Worm (Caenorhabditis elegans) whole organism, L4 larva: ENCODE data around the gene C55C3.6.

Experiments
- D1046.2 ChIP-seq: fragments of 200-800 bp; sonication (Bioruptor generic); IDR thresholded peaks from 2 replicates; pipeline ENCODE4 v1.3.6; 2022; ENCODE audit warnings: missing genetic modification characterization, missing compliant biosample characterization
- F37D6.2 ChIP-seq: sonication (generic microtip); optimal IDR thresholded peaks from 2 replicates; lab custom pipeline; 2016; ENCODE audit warnings: mild to moderate bottlenecking, missing genetic modification characterization, missing compliant biosample characterization
- F44E2.7 ChIP-seq: fragments of 200-800 bp; sonication (Bioruptor generic); IDR thresholded peaks from 2 replicates; pipeline ENCODE4 v2.1.2; 2022; ENCODE audit warnings: missing genetic modification characterization, missing compliant biosample characterization
- F49E8.2 ChIP-seq: sonication (generic microtip); optimal IDR thresholded peaks from 2 replicates; lab custom pipeline; 2016; ENCODE audit warnings: missing compliant biosample characterization, mild to moderate bottlenecking, missing genetic modification characterization, borderline replicate concordance
- R02D3.7 ChIP-seq: fragments of 150-350 bp; sonication (generic microtip); optimal IDR thresholded peaks from 3 replicates; lab custom pipeline; 2014; ENCODE audit warnings: missing biosample characterization, missing genetic modification characterization
- Y48G9A.11 ChIP-seq: fragments of 200-800 bp; sonication (Bioruptor generic); IDR thresholded peaks from 2 replicates; pipeline ENCODE4 v1.3.6; 2022; ENCODE audit warnings: missing genetic modification reagents, missing genetic modification characterization, missing compliant biosample characterization
- ama-1 ChIP-seq: fragments of 150-350 bp; optimal IDR thresholded peaks from 2 replicates; lab custom pipeline; 2014; ENCODE audit warnings: inconsistent platforms, mixed read lengths
- ceh-28 ChIP-seq: fragments of 150-350 bp; optimal IDR thresholded peaks from 2 replicates; lab custom pipeline; 2014; ENCODE audit warnings: missing biosample characterization, missing genetic modification reagents, missing genetic modification characterization
- ceh-32 ChIP-seq: sonication (generic microtip); optimal IDR thresholded peaks from 2 replicates; lab custom pipeline; 2016; ENCODE audit warnings: mild to moderate bottlenecking, missing genetic modification characterization, missing compliant biosample characterization; ENCODE audit not compliant: poor library complexity
- ceh-44 ChIP-seq: fragments of 200-800 bp; sonication (Bioruptor generic); IDR thresholded peaks from 2 replicates; pipeline ENCODE4 v1.3.6; 2022; ENCODE audit warnings: missing genetic modification reagents, missing genetic modification characterization, missing compliant biosample characterization
- ceh-82 ChIP-seq: sonication (generic microtip); optimal IDR thresholded peaks from 2 replicates; lab custom pipeline; 2017; ENCODE audit warnings: missing biosample characterization, missing genetic modification characterization
- ces-1 ChIP-seq: fragments of 150-350 bp; sonication (generic microtip); optimal IDR thresholded peaks from 4 replicates; lab custom pipeline; 2014; ENCODE audit warnings: missing biosample characterization, missing genetic modification reagents, missing genetic modification characterization
- ctbp-1 ChIP-seq: fragments of 200-800 bp; sonication (Bioruptor generic); IDR thresholded peaks from 2 replicates; pipeline ENCODE4 v1.3.6; 2022; ENCODE audit warnings: missing genetic modification reagents, missing genetic modification characterization, missing compliant biosample characterization
- daf-12 ChIP-seq: fragments of 150-350 bp; optimal IDR thresholded peaks from 2 replicates; lab custom pipeline; 2014; ENCODE audit warnings: missing biosample characterization, missing genetic modification reagents, missing genetic modification characterization
- daf-16 ChIP-seq, 3 experiments: sonication (generic microtip); optimal IDR thresholded peaks; 2 replicates each; lab custom pipeline; 2016 to 2017; ENCODE audit warnings: missing genetic modification characterization in 3 of 3, missing genetic modification reagents in 3 of 3, mild to moderate bottlenecking in 2 of 3, missing compliant biosample characterization in 2 of 3, missing biosample characterization in 1 of 3, moderate library complexity in 1 of 3
- dmd-8 ChIP-seq: fragments of 200-800 bp; sonication (Bioruptor generic); IDR thresholded peaks from 2 replicates; pipeline ENCODE4 v1.3.6; 2022; ENCODE audit warnings: missing genetic modification characterization, missing compliant biosample characterization
- dmd-9 ChIP-seq: fragments of 200-800 bp; sonication (Bioruptor generic); IDR thresholded peaks from 2 replicates; pipeline ENCODE4 v1.3.6; 2022; ENCODE audit warnings: missing genetic modification reagents, missing genetic modification characterization, missing compliant biosample characterization
- duxl-1 ChIP-seq: sonication (generic microtip); optimal IDR thresholded peaks from 2 replicates; lab custom pipeline; 2016; ENCODE audit warnings: mild to moderate bottlenecking, missing genetic modification characterization, moderate library complexity, missing compliant biosample characterization; ENCODE audit not compliant: poor library complexity
- dve-1 ChIP-seq: sonication (generic microtip); optimal IDR thresholded peaks from 2 replicates; lab custom pipeline; 2017; ENCODE audit warnings: antibody characterized with exemption, mild to moderate bottlenecking, missing genetic modification characterization, missing compliant biosample characterization; ENCODE audit not compliant: insufficient read depth
- fkh-10 ChIP-seq: fragments of 150-350 bp; optimal IDR thresholded peaks from 2 replicates; lab custom pipeline; 2014; ENCODE audit warnings: missing biosample characterization, missing genetic modification reagents, missing genetic modification characterization
- hif-1 ChIP-seq, 2 experiments: sonication (generic microtip); optimal IDR thresholded peaks; 2 replicates each; lab custom pipeline; 2016 to 2017; ENCODE audit warnings: missing compliant biosample characterization in 2 of 2, missing genetic modification characterization in 2 of 2, missing genetic modification reagents in 2 of 2, missing genotype in 2 of 2, mild to moderate bottlenecking in 1 of 2
- hlh-11 ChIP-seq: fragments of 200-800 bp; sonication (Bioruptor generic); optimal IDR thresholded peaks from 2 replicates; lab custom pipeline; 2018; ENCODE audit warnings: mild to moderate bottlenecking, missing genetic modification characterization, missing compliant biosample characterization
- hmg-1.1 ChIP-seq: fragments of 200-800 bp; sonication (Bioruptor generic); IDR thresholded peaks from 2 replicates; pipeline ENCODE4 v1.3.6; 2022; ENCODE audit warnings: missing genetic modification reagents, missing genetic modification characterization, missing compliant biosample characterization
- jun-1 ChIP-seq: fragments of 150-350 bp; optimal IDR thresholded peaks from 2 replicates; lab custom pipeline; 2014; ENCODE audit warnings: missing biosample characterization, missing genetic modification reagents, missing genetic modification characterization
- lin-1 ChIP-seq: fragments of 200-800 bp; sonication (Bioruptor generic); IDR thresholded peaks from 2 replicates; pipeline ENCODE4 v1.3.6; 2022; ENCODE audit warnings: missing genetic modification reagents, missing genetic modification characterization, missing compliant biosample characterization
- lin-13 ChIP-seq: fragments of 150-350 bp; optimal IDR thresholded peaks from 2 replicates; lab custom pipeline; 2014; ENCODE audit warnings: missing biosample characterization, missing genetic modification reagents, missing genetic modification characterization
- lin-15B ChIP-seq: fragments of 150-350 bp; sonication (generic microtip); optimal IDR thresholded peaks from 3 replicates; lab custom pipeline; 2014; ENCODE audit warnings: missing biosample characterization, missing genetic modification characterization
- lin-29 ChIP-seq: fragments of 200-800 bp; sonication (Bioruptor generic); IDR thresholded peaks from 2 replicates; pipeline ENCODE4 v1.3.6; 2022; ENCODE audit warnings: missing genetic modification reagents, missing genetic modification characterization, missing compliant biosample characterization
- madf-5 ChIP-seq, 2 experiments: fragments of 200-800 bp; sonication (Bioruptor generic); IDR thresholded peaks; 2 replicates each; pipeline ENCODE4 v1.3.6; 2022; ENCODE audit warnings: missing compliant biosample characterization in 2 of 2, missing genetic modification characterization in 2 of 2
- mdl-1 ChIP-seq, 2 experiments: fragments of 150-350 bp in 1 of 2; sonication (generic microtip) in 1 of 2; optimal IDR thresholded peaks; 2 replicates each; lab custom pipeline; 2014 to 2017; ENCODE audit warnings: missing biosample characterization in 2 of 2, missing genetic modification characterization in 2 of 2
- mes-2 ChIP-seq: sonication (generic microtip); optimal IDR thresholded peaks from 2 replicates; lab custom pipeline; 2016; ENCODE audit warnings: missing genotype, mild to moderate bottlenecking, missing genetic modification characterization, missing compliant biosample characterization; ENCODE audit not compliant: poor library complexity, severe bottlenecking
- mxl-2 ChIP-seq: fragments of 200-800 bp; sonication (Bioruptor generic); conservative IDR thresholded peaks from 2 replicates; pipeline ENCODE4 v1.3.6; 2022; ENCODE audit warnings: missing genetic modification reagents, missing genetic modification characterization, missing compliant biosample characterization
- mxl-3 ChIP-seq: fragments of 200-800 bp; sonication (Bioruptor generic); optimal IDR thresholded peaks from 2 replicates; lab custom pipeline; 2018; ENCODE audit warnings: mild to moderate bottlenecking, missing genetic modification characterization, missing compliant biosample characterization
- nhr-10 ChIP-seq: fragments of 150-350 bp; optimal IDR thresholded peaks from 2 replicates; lab custom pipeline; 2014; ENCODE audit warnings: missing biosample characterization, missing genetic modification characterization
- nhr-25 ChIP-seq: sonication (generic microtip); optimal IDR thresholded peaks from 2 replicates; lab custom pipeline; 2017; ENCODE audit warnings: missing genetic modification characterization, mild to moderate bottlenecking, missing compliant biosample characterization, antibody characterized with exemption, moderate library complexity, borderline replicate concordance; ENCODE audit not compliant: insufficient read depth
- nhr-28 ChIP-seq: fragments of 150-350 bp; optimal IDR thresholded peaks from 2 replicates; lab custom pipeline; 2014; ENCODE audit warnings: missing biosample characterization, missing genetic modification characterization
- nhr-41 ChIP-seq: fragments of 200-800 bp; sonication (Bioruptor generic); IDR thresholded peaks from 2 replicates; pipeline ENCODE4 v1.3.6; 2022; ENCODE audit warnings: missing genetic modification reagents, missing genetic modification characterization, missing compliant biosample characterization
- nhr-48 ChIP-seq: sonication (generic microtip); optimal IDR thresholded peaks from 2 replicates; lab custom pipeline; 2016; ENCODE audit warnings: mild to moderate bottlenecking, missing genetic modification characterization, missing compliant biosample characterization
- nhr-77 ChIP-seq: fragments of 150-350 bp; optimal IDR thresholded peaks from 2 replicates; lab custom pipeline; 2014; ENCODE audit warnings: missing biosample characterization, missing genetic modification characterization
- sdz-12 ChIP-seq: fragments of 200-800 bp; sonication (Bioruptor generic); optimal IDR thresholded peaks from 2 replicates; lab custom pipeline; 2018; ENCODE audit warnings: mild to moderate bottlenecking, missing genetic modification characterization, missing compliant biosample characterization
- snpc-1.2 ChIP-seq: fragments of 200-800 bp; sonication (Bioruptor generic); IDR thresholded peaks from 2 replicates; pipeline ENCODE4 v1.3.6; 2022; ENCODE audit warnings: missing genetic modification reagents, missing genetic modification characterization, missing compliant biosample characterization
- spr-1 ChIP-seq: sonication (generic microtip); optimal IDR thresholded peaks from 2 replicates; lab custom pipeline; 2016; ENCODE audit warnings: mild to moderate bottlenecking, missing genetic modification characterization, missing compliant biosample characterization
- spr-3 ChIP-seq: fragments of 200-800 bp; sonication (Bioruptor generic); optimal IDR thresholded peaks from 2 replicates; lab custom pipeline; 2018; ENCODE audit warnings: mild to moderate bottlenecking, missing genetic modification characterization, missing compliant biosample characterization
- tag-97 ChIP-seq: fragments of 200-800 bp; sonication (Bioruptor generic); IDR thresholded peaks from 2 replicates; pipeline ENCODE4 v1.3.6; 2022; ENCODE audit warnings: missing genetic modification characterization, missing compliant biosample characterization
- unc-130 ChIP-seq: sonication (generic microtip); optimal IDR thresholded peaks from 2 replicates; lab custom pipeline; 2016; ENCODE audit warnings: missing genetic modification reagents, missing genetic modification characterization, missing compliant biosample characterization
- unc-39 ChIP-seq: sonication (generic microtip); optimal IDR thresholded peaks from 2 replicates; lab custom pipeline; 2017; ENCODE audit warnings: missing biosample characterization, missing genetic modification characterization
- unc-62 ChIP-seq, 3 experiments: fragments of 150-350 bp in 1 of 3; sonication (generic microtip); optimal IDR thresholded peaks in 2 of 3; peaks in 1 of 3; 1 replicate in 1 of 3; 2 replicates in 2 of 3; lab custom pipeline; 2014 to 2017; ENCODE audit warnings: missing biosample characterization in 3 of 3, missing genetic modification characterization in 3 of 3, missing genetic modification reagents in 3 of 3, missing genotype in 1 of 3
- zip-11 ChIP-seq: fragments of 200-800 bp; sonication (Bioruptor generic); IDR thresholded peaks from 2 replicates; pipeline ENCODE4 v1.3.6; 2022; ENCODE audit warnings: missing genetic modification characterization, missing compliant biosample characterization

The C55C3.6 gene

ce11 chrIV:5703917-5704316 is 20.9 kb downstream of the C55C3.6 start:
- TF ChIP-seq ceh-32 (tag; lab: Kevin White, UChicago) (no peak), F37D6.2 (no peak), dmd-8 (no peak), sdz-12 (GFP tag; lab: Kevin White, UChicago) (no peak), spr-3 (GFP tag; lab: Kevin White, UChicago) (no peak), R02D3.7 (no peak), hlh-11 (no peak), tag-97 (GFP tag; lab: Robert Waterston, UW) (no peak), dmd-9 (no peak), spr-1 (no peak), Y48G9A.11 (GFP tag; lab: Robert Waterston, UW) (no peak), zip-11 (no peak), D1046.2 (GFP tag; lab: Robert Waterston, UW) (no peak), hif-1 (tag; optimal IDR thresholded peaks at IDR 0.05; lab: Kevin White, UChicago) (no peak), ctbp-1 (GFP tag; lab: Robert Waterston, UW) (no peak)
- TF ChIP-seq, all 104 proteins: peak for 0

- TF ChIP-seq F49E8.2 (tag; lab: Kevin White, UChicago) = no peak
- no peak for TF ChIP-seq ceh-28
- no peak for TF ChIP-seq daf-16 (GFP tag; optimal IDR thresholded peaks at IDR 0.05; lab: Kevin White, UChicago)
- no peak for TF ChIP-seq daf-16 (tag; optimal IDR thresholded peaks at IDR 0.05; lab: Kevin White, UChicago)
- no peak for TF ChIP-seq fkh-10 (GFP tag; lab: Kevin White, UChicago)
- TF ChIP-seq mxl-3 (GFP tag; lab: Kevin White, UChicago) = peak; percentile 82
- no peak for TF ChIP-seq nhr-41 (GFP tag; lab: Robert Waterston, UW)
- no peak for TF ChIP-seq F37D6.2
- no peak for TF ChIP-seq lin-15B (tag; lab: Kevin White, UChicago)
- no peak for TF ChIP-seq spr-1
- TF ChIP-seq daf-12 (tag; lab: Kevin White, UChicago) = no peak
- no peak for TF ChIP-seq nhr-77
- no peak for TF ChIP-seq hlh-11
- TF ChIP-seq ces-1 = no peak
- no peak for TF ChIP-seq snpc-1.2 (GFP tag; lab: Robert Waterston, UW)
- peak; percentile 3 to 8 for TF ChIP-seq mdl-1 (tag; optimal IDR thresholded peaks at IDR 0.05; lab: Kevin White, UChicago)
- no peak for TF ChIP-seq jun-1 (tag; lab: Kevin White, UChicago)
- no peak for TF ChIP-seq mes-2 (tag; lab: Kevin White, UChicago)
- TF ChIP-seq lin-29 (GFP tag; lab: Robert Waterston, UW) = peak; percentile 41; the same call in 1 of the 2 replicates
- TF ChIP-seq nhr-28 = no peak
- TF ChIP-seq lin-13 (GFP tag; lab: Kevin White, UChicago) = no peak
- TF ChIP-seq hif-1 (tag; optimal IDR thresholded peaks at IDR 0.05; lab: Kevin White, UChicago) = no peak
- TF ChIP-seq R02D3.7 = no peak
- TF ChIP-seq dve-1 (tag; lab: Kevin White, UChicago) = no peak
- no peak for TF ChIP-seq ceh-44 (GFP tag; lab: Robert Waterston, UW)
- TF ChIP-seq nhr-25 (tag; lab: Kevin White, UChicago) = peak; percentile 64
- TF ChIP-seq nhr-48 (tag; lab: Kevin White, UChicago) = no peak
- no peak for TF ChIP-seq nhr-10 (tag; lab: Kevin White, UChicago)
- no peak for TF ChIP-seq unc-130 (GFP tag; lab: Kevin White, UChicago)
- TF ChIP-seq dmd-9 = no peak
- no peak for TF ChIP-seq mxl-2 (GFP tag; lab: Robert Waterston, UW)
- TF ChIP-seq unc-62 (GFP tag; optimal IDR thresholded peaks at IDR 0.05 in 1 of 2; lab: Kevin White, UChicago) = peak in 1 of 2 experiments; percentile 46
- no peak for TF ChIP-seq unc-62 (tag; optimal IDR thresholded peaks at IDR 0.05; lab: Kevin White, UChicago)
- TF ChIP-seq F44E2.7 (GFP tag; lab: Robert Waterston, UW) = no peak
- no peak for TF ChIP-seq dmd-8
- TF ChIP-seq ceh-82 (tag; lab: Kevin White, UChicago) = no peak
- no peak for TF ChIP-seq ama-1 (lab: Kevin White, UChicago)
- no peak for TF ChIP-seq lin-1 (GFP tag; lab: Robert Waterston, UW)
- TF ChIP-seq madf-5 (GFP tag; IDR thresholded peaks at IDR 0.05; lab: Robert Waterston, UW) = no peak
- no peak for TF ChIP-seq hmg-1.1 (GFP tag; lab: Robert Waterston, UW)
- TF ChIP-seq duxl-1 = no peak
- TF ChIP-seq unc-39 (tag; lab: Kevin White, UChicago) = no peak
These were observed 23.6 kb downstream of the C55C3.6 start for ce11 chrIV:5706603-5707002.
